Fruit fly (Drosophila melanogaster) ovary, adult (tissue): ENCODE data around the gene Pig1.

Source experiments
- CG17801 ChIP-seq: fragments of 200-800 bp; optimal IDR thresholded peaks from 2 replicates; lab custom pipeline; 2019; ENCODE audit warnings: missing biosample characterization, mild to moderate bottlenecking, missing genetic modification characterization, moderate library complexity; ENCODE audit not compliant: partially characterized antibody

The Pig1 gene

DNA sequence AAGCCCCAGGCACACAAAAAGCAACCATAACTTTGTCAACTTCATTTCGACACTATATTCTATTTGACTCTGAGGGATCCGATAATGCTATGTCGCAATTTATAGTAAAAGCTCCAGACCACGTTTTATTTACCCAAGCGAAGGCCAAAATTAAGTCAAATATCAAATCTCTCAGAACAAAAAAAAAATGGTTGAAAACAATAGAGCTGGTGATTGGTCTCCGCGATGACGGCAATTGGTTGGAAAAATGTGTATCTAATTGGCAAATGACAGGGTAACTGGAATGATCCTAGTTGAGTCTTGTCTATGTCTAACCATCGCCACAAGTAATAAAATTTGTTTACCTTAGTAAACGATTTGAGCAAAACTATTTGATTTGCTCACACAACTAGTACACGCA is at the start of gene Pig1:
Pig1 (minus strand) TSS at position 101 of the 400 bp plus-strand sequence.
- no peak for TF ChIP-seq CG17801 (GFP tag; lab: Kevin White, UChicago)

DNA sequence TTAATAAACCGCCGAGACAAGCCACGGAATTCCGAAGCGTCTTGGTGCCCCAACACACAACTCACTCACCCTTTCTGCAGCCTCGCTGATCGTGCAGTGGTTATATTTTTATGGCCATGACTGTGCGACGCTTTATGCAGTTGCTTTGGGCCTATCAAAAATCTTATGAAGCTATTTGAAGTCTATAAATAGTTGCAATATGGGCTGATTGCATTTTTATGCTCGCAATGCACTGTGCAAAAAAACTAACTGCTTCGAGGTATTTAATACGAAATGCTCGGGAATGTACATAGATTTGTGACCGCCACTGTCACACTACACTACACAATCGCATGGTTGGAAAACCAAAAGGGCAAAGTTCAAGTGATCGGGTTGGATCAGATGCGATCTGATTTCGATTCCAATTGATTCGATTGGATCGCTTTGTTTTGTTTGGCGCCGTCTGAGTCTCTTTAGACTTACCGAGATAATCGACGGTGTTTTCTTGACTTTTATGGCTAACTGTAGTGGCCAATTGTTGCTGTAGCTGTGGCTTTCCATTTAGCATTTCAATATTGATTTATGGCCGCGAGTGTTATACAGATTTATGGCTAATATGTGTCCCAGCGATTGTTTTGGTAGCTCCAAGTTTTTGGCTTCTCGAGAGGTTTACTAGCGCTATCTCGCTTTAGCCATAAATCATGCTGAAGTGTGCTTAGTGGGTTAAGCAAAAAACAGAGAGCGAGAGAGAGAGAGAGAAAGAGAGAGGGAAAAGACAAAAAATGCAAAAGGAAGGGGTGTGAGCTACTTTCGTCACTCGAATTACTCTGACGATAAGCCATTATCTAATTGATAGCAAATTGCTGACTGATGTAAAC is 48.6 kb upstream of the Pig1 start:
- TF ChIP-seq CG17801 (GFP tag; lab: Kevin White, UChicago), result no peak

DNA sequence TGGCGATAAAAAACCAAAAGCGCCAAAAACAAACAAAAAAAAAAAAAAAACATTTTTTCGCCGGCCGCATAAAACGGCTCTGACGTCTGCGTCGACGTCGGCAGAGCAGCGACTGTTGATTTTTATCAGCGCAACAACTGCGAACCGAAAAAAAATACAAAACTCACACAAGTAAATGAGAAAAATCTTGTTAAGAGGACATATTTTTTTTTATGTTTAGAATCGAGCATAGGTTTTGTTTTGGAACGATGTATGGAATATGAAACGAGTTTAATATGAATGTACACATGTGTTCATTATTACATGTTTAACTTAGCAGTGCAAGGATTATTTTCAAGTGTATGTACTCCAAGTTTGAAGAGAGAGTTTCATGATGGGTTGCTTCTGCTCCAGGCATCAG is 46.9 kb upstream of the Pig1 start:
- no peak for TF ChIP-seq CG17801 (GFP tag; lab: Kevin White, UChicago)

DNA sequence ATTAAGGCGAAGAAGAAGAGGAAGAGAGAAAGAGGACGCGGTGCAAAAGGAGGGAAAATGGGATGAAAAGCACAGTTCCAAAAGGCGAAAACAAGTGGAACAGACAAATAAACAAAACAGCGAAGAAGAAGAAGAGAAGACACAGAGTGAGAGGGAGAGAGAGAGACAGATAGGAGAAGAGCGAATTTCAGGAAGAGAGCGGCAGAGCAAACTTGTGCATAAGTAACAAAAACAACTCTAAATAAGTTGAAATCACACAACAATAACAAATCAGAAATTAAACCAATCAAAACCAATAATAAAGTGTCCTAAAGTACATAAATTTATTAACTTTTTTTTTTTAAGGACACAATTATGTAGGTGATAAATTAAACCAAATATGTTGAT is 46.4 kb upstream of the Pig1 start:
- TF ChIP-seq CG17801 (GFP tag; lab: Kevin White, UChicago), result no peak

DNA sequence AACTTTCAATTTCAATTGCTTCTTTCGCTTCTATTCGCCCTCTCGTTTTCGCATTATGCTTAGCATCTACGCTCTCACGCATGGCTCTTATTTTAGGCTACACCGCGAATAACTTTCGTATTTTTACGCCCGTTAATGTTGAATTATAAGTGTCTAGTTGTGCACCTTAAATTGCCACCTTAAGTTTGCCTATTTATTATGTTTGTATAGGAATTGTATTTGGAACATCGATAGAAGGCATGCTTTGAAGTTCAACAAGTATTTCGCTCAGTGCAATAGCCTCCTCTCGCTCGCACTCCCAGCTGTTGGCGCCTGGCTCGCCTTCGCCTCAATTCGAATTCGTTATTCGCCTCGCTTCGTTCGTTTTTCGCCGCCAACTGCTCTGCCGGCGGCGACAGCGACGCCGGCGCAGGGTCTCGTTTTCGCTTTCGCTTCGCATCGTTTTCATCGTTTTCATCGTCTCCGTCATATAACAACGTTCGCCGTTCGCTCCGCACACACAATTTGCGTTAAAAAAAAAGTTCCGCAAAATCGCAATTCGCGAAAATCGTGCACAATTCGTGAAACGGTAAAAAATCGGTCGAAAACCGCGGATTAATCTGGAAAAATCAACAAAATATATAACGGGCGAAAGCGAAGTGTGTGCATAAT is 45.9 kb upstream of the Pig1 start:
- TF ChIP-seq CG17801 (GFP tag; lab: Kevin White, UChicago), result peak; percentile 93

DNA sequence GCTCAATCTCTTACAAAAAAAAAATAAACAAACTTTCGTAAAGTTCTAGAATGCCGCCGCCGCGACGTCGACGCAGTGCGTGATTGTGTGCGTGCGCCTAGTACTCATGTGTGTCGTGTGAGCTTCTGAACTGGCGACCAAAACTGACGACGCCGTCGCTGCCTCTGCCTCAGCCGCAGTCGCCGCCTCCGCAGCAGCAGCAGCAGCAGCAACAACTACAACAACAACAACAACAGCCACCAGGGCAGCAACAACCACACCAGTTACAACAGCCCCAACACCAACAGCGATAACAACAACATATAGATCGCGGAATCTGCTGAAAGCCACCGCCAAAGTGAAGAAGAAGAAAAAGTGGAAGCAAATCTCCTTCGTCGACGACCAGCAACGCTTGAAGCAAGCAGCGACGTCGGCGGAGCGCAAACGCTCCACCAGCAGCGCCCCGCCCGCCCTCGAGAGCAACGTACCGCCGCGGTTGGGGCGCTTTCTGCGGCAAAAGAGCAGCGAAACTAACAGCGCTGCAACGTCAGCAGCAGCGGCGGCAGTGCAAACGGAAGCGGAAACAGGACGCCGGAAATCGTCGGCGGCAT is 42.1 kb upstream of the Pig1 start:
- no peak for TF ChIP-seq CG17801 (GFP tag; lab: Kevin White, UChicago)

DNA sequence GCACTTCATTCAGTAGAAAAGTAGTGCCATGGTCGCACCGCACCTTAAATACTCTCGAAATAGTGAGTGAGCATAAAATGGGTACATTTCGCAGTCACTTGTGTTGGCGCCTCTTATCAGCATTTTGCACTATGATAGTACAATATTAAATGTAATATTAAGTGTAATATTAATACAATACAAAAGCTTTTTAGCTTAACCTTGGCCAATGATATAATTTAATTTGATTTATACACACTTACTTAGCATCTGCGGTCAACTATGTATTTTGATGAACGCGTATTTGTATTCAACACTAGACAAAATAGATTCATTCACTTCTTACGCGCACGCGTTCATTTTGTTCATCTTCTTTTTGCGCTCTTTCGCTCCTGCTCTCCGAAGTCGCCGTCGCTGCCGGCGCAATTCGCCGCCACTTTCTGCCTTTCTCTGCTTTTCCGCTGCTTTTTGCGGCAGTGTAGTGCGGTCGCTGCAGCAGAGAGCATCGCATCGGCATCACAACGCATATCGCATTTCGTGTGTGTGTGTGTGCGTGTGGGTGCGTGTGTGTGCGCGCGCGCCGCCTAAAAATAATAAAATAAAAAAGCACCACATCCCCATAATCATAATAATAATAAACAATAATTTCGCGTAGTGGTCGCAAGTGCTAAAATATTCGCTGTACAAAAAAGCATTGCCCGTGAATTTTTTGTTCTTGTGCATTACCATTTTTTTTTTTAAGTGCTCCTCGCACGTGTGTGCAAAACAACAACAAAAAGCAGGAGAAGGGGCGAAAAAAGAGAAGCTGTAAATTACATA is 40.0 kb upstream of the Pig1 start:
- no peak for TF ChIP-seq CG17801 (GFP tag; lab: Kevin White, UChicago)

DNA sequence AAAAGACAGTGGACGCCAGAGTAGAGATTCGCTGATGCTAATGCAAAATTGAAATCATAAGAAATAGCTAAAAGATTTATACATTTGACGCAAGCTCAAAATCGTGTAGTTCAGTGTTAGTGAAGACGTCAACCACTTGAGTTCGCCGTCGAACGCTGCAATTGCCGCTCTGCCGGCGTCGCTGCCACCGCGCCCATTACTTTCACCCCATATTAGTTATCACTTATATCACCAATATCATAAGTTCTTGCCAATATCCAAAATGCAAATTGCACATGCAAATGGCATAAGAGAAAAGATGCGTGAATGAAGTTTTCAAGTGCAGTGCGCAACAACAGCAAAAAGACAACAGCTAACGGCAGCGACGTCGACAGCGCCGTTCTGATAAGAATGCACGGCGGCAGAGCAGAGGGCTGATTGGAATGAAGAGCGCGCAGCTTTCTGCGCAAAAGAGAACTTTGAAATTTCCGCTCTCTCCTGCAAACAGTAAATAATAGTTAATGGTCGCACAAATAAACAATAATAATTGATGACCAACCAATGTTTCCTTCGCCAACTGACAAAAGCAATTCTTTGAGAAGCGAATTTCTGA is 39.3 kb upstream of the Pig1 start:
- no peak for TF ChIP-seq CG17801 (GFP tag; lab: Kevin White, UChicago)

DNA sequence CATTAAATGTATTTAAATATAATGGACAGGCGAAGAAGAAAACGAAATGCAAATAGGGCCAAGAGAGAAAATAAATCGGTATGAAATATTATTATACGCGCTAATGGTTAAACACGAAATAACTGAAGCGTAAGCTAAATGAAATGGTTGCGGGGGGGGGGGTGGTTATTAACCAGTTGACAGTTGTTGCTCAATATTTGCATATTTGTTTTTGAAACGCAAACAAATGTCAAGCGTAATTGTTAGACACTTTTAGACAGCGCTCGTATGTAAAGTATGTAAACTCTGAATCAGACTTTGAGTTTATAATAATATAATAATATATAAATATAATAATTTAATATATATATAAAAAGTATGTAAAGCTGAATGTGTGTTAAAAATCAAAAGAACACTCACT is 32.9 kb upstream of the Pig1 start:
- TF ChIP-seq CG17801 (GFP tag; lab: Kevin White, UChicago), result no peak

DNA sequence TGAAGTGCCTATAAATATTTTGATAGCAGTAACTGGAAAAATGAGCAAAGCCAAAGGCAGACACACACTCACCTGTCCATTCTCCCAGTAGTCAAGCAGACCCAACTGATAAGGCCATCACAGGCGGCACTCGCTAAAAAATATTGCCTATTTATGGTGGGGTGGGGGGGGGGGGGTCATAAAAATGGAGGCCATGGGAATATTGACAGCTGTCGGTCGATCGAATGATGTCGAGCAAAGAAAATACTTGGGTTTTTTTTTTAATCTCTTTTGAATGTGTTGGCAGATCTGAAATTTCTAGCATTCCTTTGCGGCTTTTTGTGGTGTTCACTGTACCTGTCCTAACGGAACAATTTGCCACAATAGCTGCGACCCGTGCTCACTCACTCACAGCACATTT is 24.5 kb upstream of the Pig1 start:
- no peak for TF ChIP-seq CG17801 (GFP tag; lab: Kevin White, UChicago)

DNA sequence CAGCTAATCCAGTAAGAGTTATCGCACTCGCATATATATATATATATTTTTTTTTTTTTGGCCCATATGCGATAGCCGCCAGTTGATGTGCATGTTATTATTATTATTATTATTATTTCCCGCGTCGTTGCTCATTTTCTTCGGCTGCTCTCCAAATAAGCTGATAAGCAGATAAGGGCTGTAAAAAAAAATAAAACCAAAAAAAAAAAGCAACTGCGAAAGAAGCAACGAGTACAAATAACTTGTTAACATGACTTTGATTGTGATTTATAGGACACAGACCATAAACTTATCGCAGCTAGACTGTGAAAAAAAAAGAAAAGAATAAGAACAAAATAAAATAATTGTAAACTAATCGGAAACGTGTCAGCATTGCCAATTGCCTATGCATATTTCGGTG is 16.7 kb upstream of the Pig1 start:
- TF ChIP-seq CG17801 (GFP tag; lab: Kevin White, UChicago), result peak; percentile 23

DNA sequence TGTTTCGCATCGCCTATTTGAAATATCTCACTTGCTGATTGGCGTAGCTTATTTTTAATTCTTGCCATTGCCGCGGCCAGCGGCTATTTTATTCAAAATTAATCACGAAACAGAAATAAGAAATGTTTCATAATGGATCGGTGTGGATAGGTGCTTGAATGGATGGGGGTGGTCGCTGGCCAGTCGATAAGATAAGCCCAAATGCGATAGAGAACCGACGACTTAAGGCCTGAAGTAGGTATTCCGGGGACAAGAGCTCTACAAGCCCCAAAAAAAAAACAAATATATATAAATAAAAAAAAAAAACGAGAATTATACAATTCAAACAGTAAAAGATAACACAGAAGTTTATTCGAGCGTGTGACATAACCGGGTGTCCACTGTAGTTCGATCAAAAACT is 11.4 kb upstream of the Pig1 start:
- no peak for TF ChIP-seq CG17801 (GFP tag; lab: Kevin White, UChicago)

DNA sequence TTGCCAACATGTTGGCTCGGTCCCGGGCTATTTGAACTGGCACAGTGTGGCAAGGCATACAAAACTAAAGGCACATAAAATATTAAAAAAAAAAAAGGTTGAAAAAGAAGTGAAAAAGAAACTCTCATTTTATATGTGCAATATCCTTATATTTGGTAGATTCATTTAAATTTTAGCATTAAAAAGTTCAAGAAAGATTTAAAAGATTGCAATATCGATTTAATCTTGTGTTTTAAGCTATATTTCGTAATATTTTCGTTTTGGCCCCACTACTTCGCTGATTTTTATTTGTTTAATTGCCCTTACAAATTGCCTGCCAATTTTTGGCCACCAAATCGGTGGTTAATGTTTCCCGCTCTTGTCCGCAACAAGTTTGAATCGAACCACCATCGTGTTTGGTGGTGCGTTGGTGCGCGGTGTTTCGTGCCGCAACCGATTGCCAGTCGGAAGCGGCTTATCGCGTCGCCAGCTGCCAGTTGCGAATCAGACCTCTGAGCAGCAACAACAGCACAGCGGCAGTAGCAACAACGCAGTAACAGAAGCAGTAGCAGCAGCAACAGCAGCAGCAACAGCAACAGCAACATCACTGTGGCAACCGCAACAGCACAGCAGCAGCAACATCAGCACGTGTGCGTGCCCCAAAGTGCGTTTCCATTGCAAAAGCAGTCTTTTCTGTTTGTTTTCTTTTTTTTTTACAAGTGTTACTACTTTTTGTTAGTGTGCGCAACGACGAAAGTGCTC is 6.7 kb upstream of the Pig1 start:
- peak; percentile 12 for TF ChIP-seq CG17801 (GFP tag; lab: Kevin White, UChicago)

DNA sequence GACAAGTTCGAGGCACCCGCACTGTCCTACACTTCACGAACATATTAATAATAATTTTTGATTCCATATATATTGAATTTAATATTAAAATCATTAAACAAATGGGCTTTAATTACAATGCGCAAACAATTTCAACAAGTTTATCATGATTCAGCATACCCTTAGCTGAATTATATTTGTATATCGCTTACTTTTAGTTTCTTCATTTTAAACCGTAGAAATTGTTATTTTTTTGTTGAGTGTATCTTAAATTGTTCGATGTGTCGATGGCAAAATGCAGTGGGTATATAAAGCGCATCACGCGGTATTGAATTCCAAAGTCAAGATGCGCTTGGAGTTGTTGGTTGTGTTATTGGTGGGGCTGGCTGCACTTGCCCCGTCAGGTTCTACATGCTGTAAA is 700 bp upstream of the Pig1 start, which contains the start of gene Sgs4:
Sgs4 (plus strand) TSS at position 301 of the 400 bp plus-strand sequence.
- TF ChIP-seq CG17801 (GFP tag; lab: Kevin White, UChicago), result no peak
